Fruit fly (Drosophila melanogaster) whole organism, embryonic: ENCODE results near the gene djl.
A peak's percentile ranks its signal among the peaks of the same experiment; 100 is the strongest.

ENCODE experiments used
- Aef1 ChIP-seq: fragments of 200-800 bp; sonication (Bioruptor generic); IDR thresholded peaks from 3 replicates; pipeline ENCODE4 v1.3.6; 2022; ENCODE audit warnings: missing biosample characterization, missing genetic modification characterization
- CG10147 ChIP-seq: fragments of 200-800 bp; sonication (Bioruptor generic); optimal IDR thresholded peaks from 2 replicates; lab custom pipeline; 2019; ENCODE audit warnings: missing biosample characterization, mild to moderate bottlenecking, missing genetic modification characterization, moderate library complexity
- CG10274 ChIP-seq: fragments of 200-800 bp; sonication (Bioruptor generic); optimal IDR thresholded peaks from 3 replicates; lab custom pipeline; 2017; ENCODE audit warnings: missing biosample characterization, mild to moderate bottlenecking, missing genetic modification characterization
- CG10321 ChIP-seq: fragments of 200-800 bp; sonication (Bioruptor generic); IDR thresholded peaks from 2 replicates; pipeline ENCODE4 v1.3.6; 2022; ENCODE audit warnings: missing biosample characterization, missing genetic modification characterization
- CG11456 ChIP-seq: fragments of 200-800 bp; sonication (Bioruptor generic); IDR thresholded peaks from 3 replicates; pipeline ENCODE4 v1.3.6; 2022; ENCODE audit warnings: missing biosample characterization, missing genetic modification characterization
- CG11504 ChIP-seq: fragments of 200-800 bp; sonication (Bioruptor generic); optimal IDR thresholded peaks from 3 replicates; lab custom pipeline; 2019; ENCODE audit warnings: missing biosample characterization, mild to moderate bottlenecking, missing genetic modification characterization, moderate library complexity
- CG11560 ChIP-seq: fragments of 200-800 bp; sonication (Bioruptor generic); IDR thresholded peaks from 3 replicates; pipeline ENCODE4 v1.3.6; 2022; ENCODE audit warnings: missing biosample characterization, missing genetic modification characterization
- CG13775 ChIP-seq: fragments of 200-800 bp; sonication (Bioruptor generic); optimal IDR thresholded peaks from 3 replicates; lab custom pipeline; 2017; ENCODE audit warnings: missing biosample characterization, mild to moderate bottlenecking, missing genetic modification characterization
- CG1602 ChIP-seq: fragments of 200-800 bp; sonication (Bioruptor generic); optimal IDR thresholded peaks from 3 replicates; lab custom pipeline; 2016; ENCODE audit warnings: missing biosample characterization, missing genetic modification characterization
- CG16815 ChIP-seq: fragments of 200-800 bp; sonication (Bioruptor generic); optimal IDR thresholded peaks from 3 replicates; lab custom pipeline; 2017; ENCODE audit warnings: missing biosample characterization, mild to moderate bottlenecking, missing genetic modification characterization
- CG18262 ChIP-seq: fragments of 200-800 bp; optimal IDR thresholded peaks from 3 replicates; lab custom pipeline; 2019; ENCODE audit warnings: missing biosample characterization, mild to moderate bottlenecking, missing genetic modification characterization, moderate library complexity
- CG1832 ChIP-seq: fragments of 200-800 bp; sonication (Bioruptor generic); optimal IDR thresholded peaks from 2 replicates; lab custom pipeline; 2017; ENCODE audit warnings: missing biosample characterization, mild to moderate bottlenecking, missing genetic modification characterization, inconsistent platforms
- CG30403 ChIP-seq: fragments of 200-800 bp; sonication (Bioruptor generic); optimal IDR thresholded peaks from 3 replicates; lab custom pipeline; 2016; ENCODE audit warnings: missing biosample characterization, missing genetic modification characterization
- CG32532 ChIP-seq: fragments of 200-800 bp; sonication (Bioruptor generic); IDR thresholded peaks from 2 replicates; pipeline ENCODE4 v1.3.6; 2022; ENCODE audit warnings: missing biosample characterization, missing genetic modification characterization
- CG32767 ChIP-seq: fragments of 200-800 bp; sonication (Bioruptor generic); IDR thresholded peaks from 2 replicates; pipeline ENCODE4 v1.3.6; 2022; ENCODE audit warnings: missing biosample characterization, missing genetic modification characterization
- CG34224 ChIP-seq: fragments of 200-800 bp; sonication (Bioruptor generic); IDR thresholded peaks from 3 replicates; pipeline ENCODE4 v1.3.6; 2022; ENCODE audit warnings: missing biosample characterization, missing genetic modification characterization; ENCODE audit not compliant: partially characterized antibody
- CG34422 ChIP-seq: fragments of 200-800 bp; sonication (Bioruptor generic); IDR thresholded peaks from 3 replicates; pipeline ENCODE4 v1.3.6; 2022; ENCODE audit warnings: missing biosample characterization, missing genetic modification characterization
- CG6683 ChIP-seq: fragments of 200-800 bp; sonication (Bioruptor generic); optimal IDR thresholded peaks from 2 replicates; lab custom pipeline; 2017; ENCODE audit warnings: missing biosample characterization, mild to moderate bottlenecking, missing genetic modification characterization, missing genetic modification reagents
- CG6689 ChIP-seq: fragments of 200-800 bp; sonication (Bioruptor generic); IDR thresholded peaks from 2 replicates; pipeline ENCODE4 v1.3.6; 2022; ENCODE audit warnings: missing biosample characterization, missing genetic modification characterization
- CG9817 ChIP-seq: fragments of 200-800 bp; sonication (Bioruptor generic); optimal IDR thresholded peaks from 2 replicates; lab custom pipeline; 2018; ENCODE audit warnings: missing biosample characterization, mild to moderate bottlenecking, missing genetic modification characterization, moderate library complexity
- CkIIα-i1 ChIP-seq: fragments of 200-800 bp; sonication (Bioruptor generic); IDR thresholded peaks from 2 replicates; pipeline ENCODE4 v1.3.6; 2022; ENCODE audit warnings: missing biosample characterization, missing genetic modification characterization
- Dll ChIP-seq: fragments of 200-800 bp; sonication (Bioruptor generic); IDR thresholded peaks from 4 replicates; pipeline ENCODE4 v1.3.6; 2022; ENCODE audit warnings: missing biosample characterization, missing genetic modification characterization; ENCODE audit not compliant: partially characterized antibody
- Doc2 ChIP-seq: fragments of 200-800 bp; sonication (Bioruptor generic); IDR thresholded peaks from 2 replicates; pipeline ENCODE4 v1.3.6; 2022; ENCODE audit warnings: missing biosample characterization, missing genetic modification characterization
- Ets65A ChIP-seq: fragments of 200-800 bp; sonication (Bioruptor generic); peaks from one replicate; lab custom pipeline; 2016; ENCODE audit warnings: missing biosample characterization, missing genetic modification characterization
- HHEX ChIP-seq: fragments of 200-800 bp; sonication (Bioruptor generic); optimal IDR thresholded peaks from 3 replicates; lab custom pipeline; 2017; ENCODE audit warnings: missing biosample characterization, mild to moderate bottlenecking, missing genetic modification characterization, missing genetic modification reagents
- HLH4C ChIP-seq: fragments of 200-800 bp; sonication (Bioruptor generic); IDR thresholded peaks from 3 replicates; pipeline ENCODE4 v1.3.6; 2022; ENCODE audit warnings: missing biosample characterization, missing genetic modification characterization; ENCODE audit not compliant: partially characterized antibody
- Hmr ChIP-seq: fragments of 200-800 bp; sonication (Bioruptor generic); optimal IDR thresholded peaks from 3 replicates; lab custom pipeline; 2017; ENCODE audit warnings: mild to moderate bottlenecking, missing biosample characterization, missing genetic modification reagents, missing genetic modification characterization
- Hr51 ChIP-seq, 2 experiments: fragments of 200-800 bp; sonication (Bioruptor generic); optimal IDR thresholded peaks; 2 replicates in 1 of 2; 3 replicates in 1 of 2; lab custom pipeline; 2016 to 2018; ENCODE audit warnings: missing biosample characterization in 2 of 2, missing genetic modification characterization in 2 of 2, mild to moderate bottlenecking in 1 of 2, moderate library complexity in 1 of 2
- Myb ChIP-seq: fragments of 200-800 bp; sonication (Bioruptor generic); optimal IDR thresholded peaks from 2 replicates; lab custom pipeline; 2016; ENCODE audit warnings: missing biosample characterization, missing genetic modification characterization
- YL-1 ChIP-seq: fragments of 200-800 bp; sonication (Bioruptor generic); optimal IDR thresholded peaks from 3 replicates; lab custom pipeline; 2017; ENCODE audit warnings: missing biosample characterization, mild to moderate bottlenecking, missing genetic modification characterization
- amos ChIP-seq: fragments of 200-800 bp; sonication (Bioruptor generic); IDR thresholded peaks from 2 replicates; pipeline ENCODE4 v1.3.6; 2022; ENCODE audit warnings: missing biosample characterization, missing genetic modification characterization; ENCODE audit not compliant: partially characterized antibody
- bab2 ChIP-seq: fragments of 200-800 bp; sonication (Bioruptor generic); optimal IDR thresholded peaks from 2 replicates; lab custom pipeline; 2016; ENCODE audit warnings: missing biosample characterization, missing genetic modification characterization
- chinmo ChIP-seq: fragments of 200-800 bp; sonication (Bioruptor generic); IDR thresholded peaks from 4 replicates; pipeline ENCODE4 v1.3.6; 2022; ENCODE audit warnings: missing biosample characterization, missing genetic modification characterization; ENCODE audit not compliant: partially characterized antibody
- ci ChIP-seq: fragments of 200-800 bp; sonication (Bioruptor generic); IDR thresholded peaks from 3 replicates; pipeline ENCODE4 v1.3.6; 2022; ENCODE audit warnings: missing biosample characterization, missing genetic modification characterization
- dm ChIP-seq: fragments of 200-800 bp; sonication (Bioruptor generic); optimal IDR thresholded peaks from 3 replicates; lab custom pipeline; 2016; ENCODE audit warnings: missing biosample characterization, missing genetic modification characterization
- dpn ChIP-seq, 2 experiments: fragments of 200-800 bp; sonication (Bioruptor generic); optimal IDR thresholded peaks; 3 replicates each; lab custom pipeline; 2016; ENCODE audit warnings: missing biosample characterization in 2 of 2, missing genetic modification characterization in 2 of 2
- dysf ChIP-seq: fragments of 200-800 bp; sonication (Bioruptor generic); IDR thresholded peaks from 3 replicates; pipeline ENCODE4 v1.3.6; 2022; ENCODE audit warnings: missing biosample characterization, missing genetic modification characterization
- fd102C ChIP-seq: fragments of 200-800 bp; sonication (Bioruptor generic); optimal IDR thresholded peaks from 2 replicates; lab custom pipeline; 2018; ENCODE audit warnings: missing biosample characterization, mild to moderate bottlenecking, missing genetic modification characterization, moderate library complexity
- kah ChIP-seq: fragments of 200-800 bp; sonication (Bioruptor generic); optimal IDR thresholded peaks from 2 replicates; lab custom pipeline; 2018; ENCODE audit warnings: missing biosample characterization, mild to moderate bottlenecking, missing genetic modification characterization
- knrl ChIP-seq: fragments of 200-800 bp; sonication (Bioruptor generic); IDR thresholded peaks from 3 replicates; pipeline ENCODE4 v1.3.6; 2022; ENCODE audit warnings: missing biosample characterization, missing genetic modification characterization; ENCODE audit not compliant: partially characterized antibody
- nau ChIP-seq: fragments of 200-800 bp; sonication (Bioruptor generic); optimal IDR thresholded peaks from 3 replicates; lab custom pipeline; 2017; ENCODE audit warnings: missing biosample characterization, mild to moderate bottlenecking, missing genetic modification characterization, missing genetic modification reagents
- org-1 ChIP-seq: fragments of 200-800 bp; sonication (Bioruptor generic); optimal IDR thresholded peaks from 2 replicates; lab custom pipeline; 2017; ENCODE audit warnings: missing biosample characterization, missing genetic modification characterization
- pho ChIP-seq: fragments of 200-800 bp; sonication (Bioruptor generic); optimal IDR thresholded peaks from 2 replicates; lab custom pipeline; 2016; ENCODE audit warnings: missing biosample characterization, missing genetic modification characterization
- scrt ChIP-seq: fragments of 200-800 bp; sonication (Bioruptor generic); optimal IDR thresholded peaks from 2 replicates; lab custom pipeline; 2018; ENCODE audit warnings: missing biosample characterization, mild to moderate bottlenecking, missing genetic modification characterization, moderate library complexity
- sd ChIP-seq: fragments of 200-800 bp; sonication (Bioruptor generic); optimal IDR thresholded peaks from 3 replicates; lab custom pipeline; 2018; ENCODE audit warnings: missing biosample characterization, mild to moderate bottlenecking, missing genetic modification characterization, moderate library complexity
- sens ChIP-seq: fragments of 200-800 bp; sonication (Bioruptor generic); peaks from one replicate; lab custom pipeline; 2016; ENCODE audit warnings: missing biosample characterization, missing genetic modification characterization
- stc ChIP-seq: fragments of 200-800 bp; sonication (Bioruptor generic); IDR thresholded peaks from 2 replicates; pipeline ENCODE4 v1.3.6; 2022; ENCODE audit warnings: missing biosample characterization, missing genetic modification characterization
- wor ChIP-seq: fragments of 200-800 bp; sonication (Bioruptor generic); IDR thresholded peaks from 2 replicates; pipeline ENCODE4 v1.3.6; 2022; ENCODE audit warnings: missing biosample characterization, missing genetic modification characterization
- zfh1 ChIP-seq: fragments of 200-800 bp; sonication (Bioruptor generic); IDR thresholded peaks from 3 replicates; pipeline ENCODE4 v1.3.6; 2022; ENCODE audit warnings: missing biosample characterization, missing genetic modification characterization

djl gene

DNA sequence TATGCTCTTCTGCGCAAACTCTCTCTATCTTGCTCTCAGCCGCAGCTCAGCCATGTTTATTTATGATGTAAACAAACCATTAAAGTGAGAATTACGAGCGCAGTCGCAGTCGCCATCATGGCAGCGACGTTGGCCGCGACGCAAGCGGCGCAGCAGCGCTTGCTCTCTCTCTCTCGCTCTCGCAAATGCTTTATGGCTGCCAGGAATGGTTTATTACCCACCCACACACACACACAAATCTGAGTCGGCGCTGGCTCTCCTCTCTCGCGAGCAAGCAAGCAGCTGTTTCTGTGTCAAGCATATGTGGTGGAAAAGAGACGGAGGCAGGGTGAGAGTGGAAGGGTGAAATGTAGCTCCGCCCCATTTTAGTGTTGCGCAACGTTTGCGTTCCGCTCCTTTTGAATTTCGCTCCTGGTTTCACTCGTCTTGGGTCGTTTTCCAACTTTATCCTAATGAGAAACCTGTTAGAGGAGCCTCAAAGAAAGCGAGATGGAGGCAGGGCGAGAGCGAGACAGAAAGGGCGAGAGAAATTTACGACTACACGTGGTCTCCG, 23.2 kb upstream of the djl start (continued):
- TF ChIP-seq sens (GFP tag; lab: Kevin White, UChicago) (peak; percentile 73), sd (peak; percentile 51), HHEX (GFP tag; lab: Kevin White, UChicago) (peak; percentile 16), dm (GFP tag; lab: Kevin White, UChicago) (peak; percentile 55), CG1832 (GFP tag; lab: Kevin White, UChicago) (peak; percentile 95), Dll (peak; percentile 47; the same call in 2 of the 4 replicates), YL-1 (no peak), knrl (GFP tag; lab: Robert Waterston, UW) (no peak), chinmo (GFP tag; lab: Robert Waterston, UW) (peak; percentile 89; the same call in 1 of the 4 replicates), CG13775 (GFP tag; lab: Kevin White, UChicago) (peak; percentile 11), Doc2 (no peak), stc (GFP tag; lab: Robert Waterston, UW) (peak; percentile 26; the same call in 1 of the 2 replicates), CG34224 (GFP tag; lab: Robert Waterston, UW) (peak; percentile 41; the same call in 2 of the 3 replicates), CG11504 (tag; lab: Kevin White, UChicago) (peak; percentile 23), amos (GFP tag; lab: Robert Waterston, UW) (0 out of 2 replicates have a peak, but pooled peaks have one; percentile 8), pho (GFP tag; lab: Kevin White, UChicago) (peak; percentile 3), wor (no peak), org-1 (no peak), CG30403 (GFP tag; lab: Kevin White, UChicago) (no peak), CG32767 (GFP tag; lab: Robert Waterston, UW) (0 out of 2 replicates have a peak, but pooled peaks have one; percentile 18), CG34422 (peak; percentile 34; the same call in 1 of the 3 replicates), Hr51 (GFP tag; optimal IDR thresholded peaks at IDR 0.05; lab: Kevin White, UChicago) (peak in 1 of 2 experiments; percentile 22), CG9817 (tag; lab: Kevin White, UChicago) (no peak), ci (peak; percentile 36; the same call in 2 of the 3 replicates), Aef1 (GFP tag; lab: Robert Waterston, UW) (no peak), CG10274 (GFP tag; lab: Kevin White, UChicago) (no peak), CG11456 (GFP tag; lab: Robert Waterston, UW) (no peak), Hmr (peak; percentile 37), nau (peak; percentile 64), Myb (GFP tag; lab: Kevin White, UChicago) (no peak), CG11560 (tag; lab: Robert Waterston, UW) (no peak), CG10321 (GFP tag; lab: Robert Waterston, UW) (peak; percentile 88), fd102C (GFP tag; lab: Kevin White, UChicago) (peak; percentile 57), scrt (GFP tag; lab: Kevin White, UChicago) (peak; percentile 97), zfh1 (GFP tag; lab: Robert Waterston, UW) (0 out of 3 replicates have a peak, but pooled peaks have one; percentile 4), CG18262 (tag; lab: Kevin White, UChicago) (peak; percentile 18), CkIIα-i1 (GFP tag; lab: Robert Waterston, UW) (no peak), kah (GFP tag; lab: Kevin White, UChicago) (peak; percentile 89), CG16815 (no peak), bab2 (no peak), CG1602 (no peak), Ets65A (no peak), dpn (GFP tag; optimal IDR thresholded peaks at IDR 0.05; lab: Kevin White, UChicago) (peak in 1 of 2 experiments; percentile 31), CG32532 (GFP tag; lab: Robert Waterston, UW) (no peak), HLH4C (GFP tag; lab: Robert Waterston, UW) (peak; percentile 30; the same call in 1 of the 3 replicates), CG6689 (GFP tag; lab: Robert Waterston, UW) (no peak), CG10147 (GFP tag; lab: Kevin White, UChicago) (no peak), CG6683 (no peak), dysf (GFP tag; lab: Robert Waterston, UW) (no peak)
